Fruit fly (Drosophila melanogaster) whole organism, embryonic: ENCODE results near the gene nmdyn-D6.

Experiments
- CG10431 ChIP-seq: fragments of 200-800 bp; sonication (Bioruptor generic); optimal IDR thresholded peaks from 3 replicates; lab custom pipeline; 2018; ENCODE audit warnings: missing biosample characterization, mild to moderate bottlenecking, missing genetic modification characterization
- CG11093 ChIP-seq: fragments of 200-800 bp; sonication (Bioruptor generic); IDR thresholded peaks from 3 replicates; pipeline ENCODE4 v1.3.6; 2022; ENCODE audit warnings: missing biosample characterization, missing genetic modification characterization
- CG11247 ChIP-seq: fragments of 200-800 bp; sonication (Bioruptor generic); IDR thresholded peaks from 2 replicates; pipeline ENCODE4 v1.3.6; 2022; ENCODE audit warnings: missing biosample characterization, missing genetic modification characterization
- CG11560 ChIP-seq: fragments of 200-800 bp; sonication (Bioruptor generic); IDR thresholded peaks from 3 replicates; pipeline ENCODE4 v1.3.6; 2022; ENCODE audit warnings: missing biosample characterization, missing genetic modification characterization
- CG12071 ChIP-seq: fragments of 200-800 bp; sonication (Bioruptor generic); optimal IDR thresholded peaks from 3 replicates; lab custom pipeline; 2018; ENCODE audit warnings: missing biosample characterization, mild to moderate bottlenecking, missing genetic modification characterization
- CG12391 ChIP-seq: fragments of 200-800 bp; sonication (Bioruptor generic); optimal IDR thresholded peaks from 3 replicates; lab custom pipeline; 2018; ENCODE audit warnings: missing biosample characterization, mild to moderate bottlenecking, missing genetic modification characterization, moderate library complexity
- CG14710 ChIP-seq: fragments of 200-800 bp; sonication (Bioruptor generic); optimal IDR thresholded peaks from 3 replicates; lab custom pipeline; 2019; ENCODE audit warnings: missing biosample characterization, mild to moderate bottlenecking, missing genetic modification characterization, moderate library complexity
- CG14965 ChIP-seq: fragments of 200-800 bp; sonication (Bioruptor generic); optimal IDR thresholded peaks from 2 replicates; lab custom pipeline; 2016; ENCODE audit warnings: missing biosample characterization, missing genetic modification characterization, borderline replicate concordance
- CG16813 ChIP-seq: fragments of 200-800 bp; sonication (Bioruptor generic); IDR thresholded peaks from 3 replicates; pipeline ENCODE4 v1.3.6; 2022; ENCODE audit warnings: missing biosample characterization, missing genetic modification characterization; ENCODE audit not compliant: partially characterized antibody
- CG17385 ChIP-seq: fragments of 200-800 bp; sonication (Bioruptor generic); optimal IDR thresholded peaks from 3 replicates; lab custom pipeline; 2018; ENCODE audit warnings: missing biosample characterization, mild to moderate bottlenecking, missing genetic modification characterization
- CG17612 ChIP-seq: fragments of 200-800 bp; sonication (Bioruptor generic); IDR thresholded peaks from 2 replicates; pipeline ENCODE4 v1.3.6; 2022; ENCODE audit warnings: missing biosample characterization, missing genetic modification characterization
- CG17829 ChIP-seq: fragments of 200-800 bp; optimal IDR thresholded peaks from 2 replicates; lab custom pipeline; 2019; ENCODE audit warnings: missing biosample characterization, mild to moderate bottlenecking, missing genetic modification characterization, moderate library complexity
- CG2199 ChIP-seq: fragments of 200-800 bp; sonication (Bioruptor generic); IDR thresholded peaks from 3 replicates; pipeline ENCODE4 v1.3.6; 2022; ENCODE audit warnings: missing biosample characterization, missing genetic modification characterization
- CG3163 ChIP-seq: fragments of 200-800 bp; sonication (Bioruptor generic); optimal IDR thresholded peaks from 3 replicates; lab custom pipeline; 2016; ENCODE audit warnings: missing biosample characterization, missing genetic modification characterization
- CG3281 ChIP-seq: fragments of 200-800 bp; sonication (Bioruptor generic); optimal IDR thresholded peaks from 3 replicates; lab custom pipeline; 2017; ENCODE audit warnings: missing biosample characterization, mild to moderate bottlenecking, missing genetic modification characterization
- CG34376 ChIP-seq: fragments of 200-800 bp; sonication (Bioruptor generic); optimal IDR thresholded peaks from 2 replicates; lab custom pipeline; 2018; ENCODE audit warnings: missing biosample characterization, mild to moderate bottlenecking, missing genetic modification characterization
- CG43689 ChIP-seq: fragments of 200-800 bp; sonication (Bioruptor generic); IDR thresholded peaks from 2 replicates; pipeline ENCODE4 v1.3.6; 2022; ENCODE audit warnings: missing biosample characterization, missing genetic modification characterization
- CG5180 ChIP-seq: fragments of 200-800 bp; sonication (Bioruptor generic); optimal IDR thresholded peaks from 3 replicates; lab custom pipeline; 2017; ENCODE audit warnings: missing biosample characterization, missing genetic modification characterization, mild to moderate bottlenecking, moderate library complexity, missing genetic modification reagents
- CG5245 ChIP-seq: fragments of 200-800 bp; sonication (Bioruptor generic); optimal IDR thresholded peaks from 3 replicates; lab custom pipeline; 2016; ENCODE audit warnings: missing biosample characterization, missing genetic modification characterization
- CG6175 ChIP-seq: fragments of 200-800 bp; sonication (Bioruptor generic); IDR thresholded peaks from 3 replicates; pipeline ENCODE4 v1.3.6; 2022; ENCODE audit warnings: missing biosample characterization, missing genetic modification characterization
- CG6854 ChIP-seq: fragments of 200-800 bp; sonication (Bioruptor generic); optimal IDR thresholded peaks from 3 replicates; lab custom pipeline; 2017; ENCODE audit warnings: missing biosample characterization, mild to moderate bottlenecking, missing genetic modification characterization
- CG7786 ChIP-seq: fragments of 200-800 bp; sonication (Bioruptor generic); optimal IDR thresholded peaks from 2 replicates; lab custom pipeline; 2016; ENCODE audit warnings: missing biosample characterization, missing genetic modification characterization
- Chrac-16 ChIP-seq: fragments of 200-800 bp; sonication (Bioruptor generic); optimal IDR thresholded peaks from 3 replicates; lab custom pipeline; 2016; ENCODE audit warnings: missing biosample characterization, missing genetic modification characterization
- Dip3 ChIP-seq: fragments of 200-800 bp; sonication (Bioruptor generic); optimal IDR thresholded peaks from 3 replicates; lab custom pipeline; 2016; ENCODE audit warnings: missing biosample characterization, missing genetic modification characterization
- Doc3 ChIP-seq: fragments of 200-800 bp; sonication (Bioruptor generic); IDR thresholded peaks from 3 replicates; pipeline ENCODE4 v1.3.6; 2022; ENCODE audit warnings: missing biosample characterization, missing genetic modification characterization; ENCODE audit not compliant: partially characterized antibody
- Eip74EF ChIP-seq, 2 experiments: fragments of 200-800 bp in 1 of 2; fragments of >200 bp in 1 of 2; sonication (Bioruptor generic) in 1 of 2; optimal IDR thresholded peaks; 2 replicates each; lab custom pipeline; 2017 to 2019; ENCODE audit warnings: missing biosample characterization in 2 of 2, missing genetic modification characterization in 2 of 2, mild to moderate bottlenecking in 1 of 2, moderate library complexity in 1 of 2
- Ets65A ChIP-seq: fragments of 200-800 bp; sonication (Bioruptor generic); peaks from one replicate; lab custom pipeline; 2016; ENCODE audit warnings: missing biosample characterization, missing genetic modification characterization
- Fer2 ChIP-seq: fragments of 200-800 bp; sonication (Bioruptor generic); optimal IDR thresholded peaks from 2 replicates; lab custom pipeline; 2018; ENCODE audit warnings: missing biosample characterization, mild to moderate bottlenecking, missing genetic modification characterization, moderate library complexity
- H15 ChIP-seq: fragments of 200-800 bp; sonication (Bioruptor generic); IDR thresholded peaks from 3 replicates; pipeline ENCODE4 v1.3.6; 2022; ENCODE audit warnings: missing biosample characterization, missing genetic modification characterization
- H2.0 ChIP-seq: fragments of 200-800 bp; sonication (Bioruptor generic); IDR thresholded peaks from 2 replicates; pipeline ENCODE4 v1.3.6; 2022; ENCODE audit warnings: missing biosample characterization, missing genetic modification characterization
- HLHmδ ChIP-seq: fragments of 200-800 bp; sonication (Bioruptor generic); optimal IDR thresholded peaks from 2 replicates; lab custom pipeline; 2018; ENCODE audit warnings: missing biosample characterization, mild to moderate bottlenecking, missing genetic modification characterization, moderate library complexity
- HmgD ChIP-seq: fragments of 200-800 bp; sonication (Bioruptor generic); optimal IDR thresholded peaks from 3 replicates; lab custom pipeline; 2016; ENCODE audit warnings: missing biosample characterization, missing genetic modification characterization
- Mad ChIP-seq: fragments of 200-800 bp; sonication (Bioruptor generic); optimal IDR thresholded peaks from 2 replicates; lab custom pipeline; 2016; ENCODE audit warnings: missing biosample characterization, missing genetic modification characterization
- Med ChIP-seq: fragments of 200-800 bp; sonication (Bioruptor generic); peaks from one replicate; lab custom pipeline; 2016; ENCODE audit warnings: missing biosample characterization, missing genetic modification characterization, mild to moderate bottlenecking, inconsistent platforms, moderate library complexity
- crol ChIP-seq: fragments of 200-800 bp; sonication (Bioruptor generic); IDR thresholded peaks from 2 replicates; pipeline ENCODE4 v1.3.6; 2022; ENCODE audit warnings: missing biosample characterization, missing genetic modification characterization
- eve ChIP-seq, 2 experiments: fragments of >200 bp; optimal IDR thresholded peaks; 2 replicates each; lab custom pipeline; 2017; ENCODE audit warnings: missing biosample characterization in 2 of 2, missing genetic modification characterization in 2 of 2
- gce ChIP-seq: fragments of 200-800 bp; sonication (Bioruptor generic); IDR thresholded peaks from 3 replicates; pipeline ENCODE4 v1.3.6; 2022; ENCODE audit warnings: missing biosample characterization, missing genetic modification characterization
- hb ChIP-seq: fragments of 200-800 bp; sonication (Bioruptor generic); IDR thresholded peaks from 3 replicates; pipeline ENCODE4 v1.3.6; 2022; ENCODE audit warnings: missing biosample characterization, missing genetic modification characterization; ENCODE audit not compliant: partially characterized antibody
- lmd ChIP-seq: fragments of 200-800 bp; sonication (Bioruptor generic); IDR thresholded peaks from 2 replicates; pipeline ENCODE4 v1.3.6; 2022; ENCODE audit warnings: missing biosample characterization, missing genetic modification characterization
- luna ChIP-seq: fragments of 200-800 bp; sonication (Bioruptor generic); optimal IDR thresholded peaks from 2 replicates; lab custom pipeline; 2016; ENCODE audit warnings: missing biosample characterization, missing genetic modification characterization
- otp ChIP-seq: fragments of 200-800 bp; sonication (Bioruptor generic); IDR thresholded peaks from 3 replicates; pipeline ENCODE4, ENCODE4 v1.3.6; 2022; ENCODE audit warnings: missing biosample characterization, missing genetic modification characterization
- pnt ChIP-seq: fragments of 200-800 bp; sonication (Bioruptor generic); optimal IDR thresholded peaks from 3 replicates; lab custom pipeline; 2016; ENCODE audit warnings: missing biosample characterization, missing genetic modification characterization
- sug ChIP-seq: fragments of 200-800 bp; optimal IDR thresholded peaks from 2 replicates; lab custom pipeline; 2019; ENCODE audit warnings: missing biosample characterization, mild to moderate bottlenecking, missing genetic modification characterization, moderate library complexity
- tap ChIP-seq: fragments of 200-800 bp; optimal IDR thresholded peaks from 3 replicates; lab custom pipeline; 2019; ENCODE audit warnings: missing biosample characterization, mild to moderate bottlenecking, missing genetic modification characterization, moderate library complexity
- tio ChIP-seq: fragments of 200-800 bp; sonication (Bioruptor generic); optimal IDR thresholded peaks from 2 replicates; lab custom pipeline; 2017; ENCODE audit warnings: missing biosample characterization, missing genetic modification characterization, inconsistent platforms
- trh ChIP-seq: fragments of 200-800 bp; sonication (Bioruptor generic); optimal IDR thresholded peaks from 2 replicates; lab custom pipeline; 2016; ENCODE audit warnings: missing biosample characterization, missing genetic modification characterization
- wdn ChIP-seq: fragments of 200-800 bp; sonication (Bioruptor generic); IDR thresholded peaks from 2 replicates; pipeline ENCODE4 v1.3.6; 2022; ENCODE audit warnings: missing biosample characterization, missing genetic modification characterization
- wek ChIP-seq: fragments of 200-800 bp; sonication (Bioruptor generic); optimal IDR thresholded peaks from 3 replicates; lab custom pipeline; 2018; ENCODE audit warnings: missing biosample characterization, mild to moderate bottlenecking, missing genetic modification characterization, moderate library complexity
- zf30C ChIP-seq: fragments of 200-800 bp; sonication (Bioruptor generic); optimal IDR thresholded peaks from 3 replicates; lab custom pipeline; 2018; ENCODE audit warnings: missing biosample characterization, mild to moderate bottlenecking, missing genetic modification characterization

The nmdyn-D6 gene

DNA sequence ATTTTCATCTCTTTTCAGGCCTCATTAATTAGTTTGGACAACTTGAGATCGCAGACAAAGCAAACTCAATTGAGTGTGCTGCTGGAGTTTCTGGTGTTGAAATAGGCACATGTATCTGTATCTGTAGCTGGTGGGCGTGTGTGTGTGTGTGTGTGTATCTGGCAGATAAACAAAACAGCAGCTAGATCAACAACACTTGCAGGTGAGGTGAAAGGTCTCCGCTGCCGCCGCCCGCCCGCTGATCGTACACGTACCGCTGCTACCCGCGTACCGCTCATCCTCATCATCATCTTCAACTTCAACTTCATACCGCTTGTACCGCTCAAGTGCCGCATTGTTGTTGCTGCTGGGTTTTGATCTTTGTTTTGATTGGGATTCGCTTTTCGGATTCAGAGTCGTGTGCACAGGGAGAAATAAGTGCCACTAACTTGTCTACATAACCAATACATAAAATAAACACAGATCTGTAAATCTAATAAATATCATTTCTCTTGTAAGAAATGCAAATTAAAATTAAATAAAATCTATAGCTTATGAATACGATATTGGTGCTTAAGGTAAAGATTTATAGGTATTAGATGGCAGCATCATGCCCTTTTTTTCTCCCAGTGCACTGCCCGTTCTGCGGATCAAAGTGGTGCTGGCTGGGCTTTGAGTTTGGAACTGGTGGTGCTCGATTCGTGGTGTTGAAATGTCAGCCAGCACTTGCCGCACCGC, 43.8 kb downstream of the nmdyn-D6 start (continued):
- TF ChIP-seq CG3163 (GFP tag; lab: Kevin White, UChicago) (peak; percentile 22), wek (GFP tag; lab: Kevin White, UChicago) (peak; percentile 7), CG11247 (peak; percentile 23; the same call in 1 of the 2 replicates), CG7786 (GFP tag; lab: Kevin White, UChicago) (peak; percentile 44), luna (GFP tag; lab: Kevin White, UChicago) (no peak), CG5180 (peak; percentile 67), Dip3 (GFP tag; lab: Kevin White, UChicago) (no peak), CG17385 (GFP tag; lab: Kevin White, UChicago) (peak; percentile 74), CG12391 (peak; percentile 91), CG16813 (no peak), CG17612 (GFP tag; lab: Robert Waterston, UW) (no peak; the same call in 1 of the 2 replicates), CG11560 (peak; percentile 34; the same call in 1 of the 3 replicates), trh (GFP tag; lab: Kevin White, UChicago) (peak; percentile 28), CG14710 (tag; lab: Kevin White, UChicago) (peak; percentile 94), CG14965 (GFP tag; lab: Kevin White, UChicago) (no peak), tio (peak; percentile 72), CG2199 (GFP tag; lab: Robert Waterston, UW) (no peak), pnt (GFP tag; lab: Kevin White, UChicago) (peak; percentile 56), Mad (GFP tag; lab: Kevin White, UChicago) (peak; percentile 66), crol (GFP tag; lab: Robert Waterston, UW) (peak; percentile 94), Doc3 (GFP tag; lab: Robert Waterston, UW) (no peak), HmgD (GFP tag; lab: Kevin White, UChicago) (no peak), otp (GFP tag; lab: Robert Waterston, UW) (peak; percentile 74; the same call in 2 of the 3 replicates), CG6175 (GFP tag; lab: Robert Waterston, UW) (no peak), CG3281 (peak; percentile 29), CG5245 (GFP tag; lab: Kevin White, UChicago) (peak; percentile 72), hb (GFP tag; lab: Robert Waterston, UW) (no peak), Chrac-16 (GFP tag; lab: Kevin White, UChicago) (peak; percentile 86), HLHmδ (GFP tag; lab: Kevin White, UChicago) (peak; percentile 79), tap (tag; lab: Kevin White, UChicago) (peak; percentile 83), CG6854 (GFP tag; lab: Kevin White, UChicago) (peak; percentile 12), lmd (GFP tag; lab: Robert Waterston, UW) (peak; percentile 71), zf30C (GFP tag; lab: Kevin White, UChicago) (peak; percentile 91), wdn (GFP tag; lab: Robert Waterston, UW) (peak; percentile 29; the same call in 1 of the 2 replicates), CG12071 (peak; percentile 19), Fer2 (tag; lab: Kevin White, UChicago) (no peak), gce (GFP tag; lab: Robert Waterston, UW) (peak; percentile 70; the same call in 2 of the 3 replicates), CG34376 (GFP tag; lab: Kevin White, UChicago) (no peak), H2.0 (peak; percentile 73), CG17829 (tag; lab: Kevin White, UChicago) (peak; percentile 94), CG11093 (GFP tag; lab: Robert Waterston, UW) (peak; percentile 76), eve (GFP tag; optimal IDR thresholded peaks at IDR 0.05; lab: Kevin White, UChicago) (peak; percentile 81 to 91), H15 (GFP tag; lab: Robert Waterston, UW) (peak; percentile 71), CG43689 (GFP tag; lab: Robert Waterston, UW) (no peak), sug (peak; percentile 15), Ets65A (GFP tag; lab: Kevin White, UChicago) (peak; percentile 92), Med (GFP tag; lab: Kevin White, UChicago) (peak; percentile 89), CG10431 (peak; percentile 48), Eip74EF (GFP tag; optimal IDR thresholded peaks at IDR 0.05; lab: Kevin White, UChicago) (peak in 1 of 2 experiments; percentile 80)
